Fruit fly (Drosophila melanogaster) whole organism, embryonic: ENCODE data around the gene mRpL24.

ENCODE experiments used
- BtbVII ChIP-seq: fragments of 200-800 bp; sonication (Bioruptor generic); optimal IDR thresholded peaks from 3 replicates; lab custom pipeline; 2017; ENCODE audit warnings: missing biosample characterization, mild to moderate bottlenecking, missing genetic modification characterization
- C15 ChIP-seq: fragments of 200-800 bp; sonication (Bioruptor generic); IDR thresholded peaks from 3 replicates; pipeline ENCODE4 v1.3.6; 2022; ENCODE audit warnings: missing biosample characterization, missing genetic modification characterization
- CG10979 ChIP-seq: fragments of 200-800 bp; sonication (Bioruptor generic); optimal IDR thresholded peaks from 2 replicates; lab custom pipeline; 2018; ENCODE audit warnings: missing biosample characterization, mild to moderate bottlenecking, missing genetic modification characterization, moderate library complexity
- CG11247 ChIP-seq: fragments of 200-800 bp; sonication (Bioruptor generic); IDR thresholded peaks from 2 replicates; pipeline ENCODE4 v1.3.6; 2022; ENCODE audit warnings: missing biosample characterization, missing genetic modification characterization
- CG11695 ChIP-seq: fragments of 200-800 bp; sonication (Bioruptor generic); IDR thresholded peaks from 3 replicates; pipeline ENCODE4 v1.3.6; 2022; ENCODE audit warnings: missing biosample characterization, missing genetic modification characterization
- CG12104 ChIP-seq: fragments of 200-800 bp; sonication (Bioruptor generic); optimal IDR thresholded peaks from 3 replicates; lab custom pipeline; 2016; ENCODE audit warnings: missing biosample characterization, missing genetic modification characterization
- CG1233 ChIP-seq: fragments of 200-800 bp; sonication (Bioruptor generic); optimal IDR thresholded peaks from 4 replicates; lab custom pipeline; 2018; ENCODE audit warnings: missing biosample characterization, mild to moderate bottlenecking, missing genetic modification characterization
- CG12769 ChIP-seq: fragments of 200-800 bp; sonication (Bioruptor generic); optimal IDR thresholded peaks from 2 replicates; lab custom pipeline; 2019; ENCODE audit warnings: missing biosample characterization, mild to moderate bottlenecking, missing genetic modification characterization, moderate library complexity
- CG13287 ChIP-seq: fragments of 200-800 bp; sonication (Bioruptor generic); IDR thresholded peaks from 2 replicates; pipeline ENCODE4 v1.3.6; 2022; ENCODE audit warnings: missing biosample characterization, missing genetic modification characterization; ENCODE audit not compliant: partially characterized antibody
- CG13775 ChIP-seq: fragments of 200-800 bp; sonication (Bioruptor generic); optimal IDR thresholded peaks from 3 replicates; lab custom pipeline; 2017; ENCODE audit warnings: missing biosample characterization, mild to moderate bottlenecking, missing genetic modification characterization
- CG14710 ChIP-seq: fragments of 200-800 bp; sonication (Bioruptor generic); optimal IDR thresholded peaks from 3 replicates; lab custom pipeline; 2019; ENCODE audit warnings: missing biosample characterization, mild to moderate bottlenecking, missing genetic modification characterization, moderate library complexity
- CG15269 ChIP-seq: fragments of 200-800 bp; sonication (Bioruptor generic); optimal IDR thresholded peaks from 2 replicates; lab custom pipeline; 2018; ENCODE audit warnings: missing biosample characterization, mild to moderate bottlenecking, missing genetic modification characterization, moderate library complexity
- CG1529 ChIP-seq: fragments of 200-800 bp; sonication (Bioruptor generic); optimal IDR thresholded peaks from 3 replicates; lab custom pipeline; 2018; ENCODE audit warnings: missing biosample characterization, missing genetic modification characterization
- CG1603 ChIP-seq: fragments of 200-800 bp; sonication (Bioruptor generic); optimal IDR thresholded peaks from 2 replicates; lab custom pipeline; 2019; ENCODE audit warnings: missing biosample characterization, mild to moderate bottlenecking, missing genetic modification characterization, moderate library complexity
- CG16815 ChIP-seq: fragments of 200-800 bp; sonication (Bioruptor generic); optimal IDR thresholded peaks from 3 replicates; lab custom pipeline; 2017; ENCODE audit warnings: missing biosample characterization, mild to moderate bottlenecking, missing genetic modification characterization
- CG17186 ChIP-seq: fragments of 200-800 bp; sonication (Bioruptor generic); optimal IDR thresholded peaks from 3 replicates; lab custom pipeline; 2017; ENCODE audit warnings: missing biosample characterization, missing genetic modification reagents, missing genetic modification characterization
- CG17361 ChIP-seq: fragments of 200-800 bp; sonication (Bioruptor generic); IDR thresholded peaks from 3 replicates; pipeline ENCODE4 v1.3.6; 2022; ENCODE audit warnings: missing biosample characterization, missing genetic modification characterization
- CG2678 ChIP-seq: fragments of 200-800 bp; sonication (Bioruptor generic); optimal IDR thresholded peaks from 3 replicates; lab custom pipeline; 2019; ENCODE audit warnings: missing biosample characterization, mild to moderate bottlenecking, missing genetic modification characterization, moderate library complexity
- CG3163 ChIP-seq: fragments of 200-800 bp; sonication (Bioruptor generic); optimal IDR thresholded peaks from 3 replicates; lab custom pipeline; 2016; ENCODE audit warnings: missing biosample characterization, missing genetic modification characterization
- CG32767 ChIP-seq: fragments of 200-800 bp; sonication (Bioruptor generic); IDR thresholded peaks from 2 replicates; pipeline ENCODE4 v1.3.6; 2022; ENCODE audit warnings: missing biosample characterization, missing genetic modification characterization
- CG3281 ChIP-seq: fragments of 200-800 bp; sonication (Bioruptor generic); optimal IDR thresholded peaks from 3 replicates; lab custom pipeline; 2017; ENCODE audit warnings: missing biosample characterization, mild to moderate bottlenecking, missing genetic modification characterization
- CG43689 ChIP-seq: fragments of 200-800 bp; sonication (Bioruptor generic); IDR thresholded peaks from 2 replicates; pipeline ENCODE4 v1.3.6; 2022; ENCODE audit warnings: missing biosample characterization, missing genetic modification characterization
- CG7556 ChIP-seq: fragments of 200-800 bp; sonication (Bioruptor generic); optimal IDR thresholded peaks from 2 replicates; lab custom pipeline; 2017; ENCODE audit warnings: missing biosample characterization, mild to moderate bottlenecking, missing genetic modification characterization
- Deaf1 ChIP-seq: fragments of 200-800 bp; optimal IDR thresholded peaks from 3 replicates; lab custom pipeline; 2019; ENCODE audit warnings: missing biosample characterization, mild to moderate bottlenecking, missing genetic modification characterization, moderate library complexity
- Fer1 ChIP-seq: fragments of 200-800 bp; sonication (Bioruptor generic); optimal IDR thresholded peaks from 2 replicates; lab custom pipeline; 2017; ENCODE audit warnings: missing biosample characterization, mild to moderate bottlenecking, missing genetic modification characterization
- Fer2 ChIP-seq: fragments of 200-800 bp; sonication (Bioruptor generic); optimal IDR thresholded peaks from 2 replicates; lab custom pipeline; 2018; ENCODE audit warnings: missing biosample characterization, mild to moderate bottlenecking, missing genetic modification characterization, moderate library complexity
- HLH54F ChIP-seq: fragments of 200-800 bp; sonication (Bioruptor generic); optimal IDR thresholded peaks from 3 replicates; lab custom pipeline; 2016; ENCODE audit warnings: missing biosample characterization, missing genetic modification characterization
- Hey ChIP-seq: fragments of 200-800 bp; sonication (Bioruptor generic); optimal IDR thresholded peaks from 3 replicates; lab custom pipeline; 2018; ENCODE audit warnings: missing biosample characterization, mild to moderate bottlenecking, missing genetic modification characterization
- Sry-β ChIP-seq: fragments of 200-800 bp; sonication (Bioruptor generic); optimal IDR thresholded peaks from 2 replicates; lab custom pipeline; 2018; ENCODE audit warnings: missing biosample characterization, mild to moderate bottlenecking, missing genetic modification characterization, moderate library complexity
- Tbp ChIP-seq: fragments of >200 bp; optimal IDR thresholded peaks from 2 replicates; lab custom pipeline; 2018; ENCODE audit warnings: missing biosample characterization, missing genetic modification characterization
- Vsx1 ChIP-seq: fragments of 200-800 bp; sonication (Bioruptor generic); optimal IDR thresholded peaks from 2 replicates; lab custom pipeline; 2017; ENCODE audit warnings: missing biosample characterization, mild to moderate bottlenecking, missing genetic modification characterization, missing genetic modification reagents
- br ChIP-seq: fragments of >200 bp; optimal IDR thresholded peaks from 2 replicates; lab custom pipeline; 2017
- caup ChIP-seq: fragments of 200-800 bp; sonication (Bioruptor generic); optimal IDR thresholded peaks from 3 replicates; lab custom pipeline; 2017; ENCODE audit warnings: missing biosample characterization, mild to moderate bottlenecking, missing genetic modification characterization, moderate library complexity; ENCODE audit not compliant: severe bottlenecking
- chif ChIP-seq, 2 experiments: fragments of 200-800 bp; sonication (Bioruptor generic); optimal IDR thresholded peaks; 3 replicates each; lab custom pipeline; 2016; ENCODE audit warnings: missing biosample characterization in 2 of 2, missing genetic modification characterization in 2 of 2
- chinmo ChIP-seq: fragments of 200-800 bp; sonication (Bioruptor generic); IDR thresholded peaks from 4 replicates; pipeline ENCODE4 v1.3.6; 2022; ENCODE audit warnings: missing biosample characterization, missing genetic modification characterization; ENCODE audit not compliant: partially characterized antibody
- chm ChIP-seq: fragments of 200-800 bp; sonication (Bioruptor generic); IDR thresholded peaks from 2 replicates; pipeline ENCODE4 v1.3.6; 2022; ENCODE audit warnings: missing biosample characterization, missing genetic modification characterization
- cwo ChIP-seq: fragments of 200-800 bp; sonication (Bioruptor generic); optimal IDR thresholded peaks from 3 replicates; lab custom pipeline; 2017; ENCODE audit warnings: missing biosample characterization, missing genetic modification characterization, mild to moderate bottlenecking, moderate library complexity, missing genetic modification reagents
- ewg ChIP-seq: fragments of 200-800 bp; sonication (Bioruptor generic); optimal IDR thresholded peaks from 3 replicates; lab custom pipeline; 2017; ENCODE audit warnings: mild to moderate bottlenecking, missing biosample characterization, missing genetic modification reagents, missing genetic modification characterization
- fd102C ChIP-seq: fragments of 200-800 bp; sonication (Bioruptor generic); optimal IDR thresholded peaks from 2 replicates; lab custom pipeline; 2018; ENCODE audit warnings: missing biosample characterization, mild to moderate bottlenecking, missing genetic modification characterization, moderate library complexity
- fd3F ChIP-seq: fragments of 200-800 bp; sonication (Bioruptor generic); optimal IDR thresholded peaks from 2 replicates; lab custom pipeline; 2018; ENCODE audit warnings: missing biosample characterization, mild to moderate bottlenecking, missing genetic modification characterization, moderate library complexity
- gcm2 ChIP-seq: fragments of 200-800 bp; sonication (Bioruptor generic); optimal IDR thresholded peaks from 2 replicates; lab custom pipeline; 2016; ENCODE audit warnings: missing biosample characterization, missing genetic modification characterization
- hbn ChIP-seq: fragments of 200-800 bp; sonication (Bioruptor generic); IDR thresholded peaks from 2 replicates; pipeline ENCODE4 v1.3.6; 2022; ENCODE audit warnings: missing biosample characterization, missing genetic modification characterization; ENCODE audit not compliant: partially characterized antibody
- hkb ChIP-seq, 2 experiments: fragments of 200-800 bp in 1 of 2; fragments of >200 bp in 1 of 2; sonication (Bioruptor generic) in 1 of 2; IDR thresholded peaks in 1 of 2; optimal IDR thresholded peaks in 1 of 2; 2 replicates each; pipeline versions ENCODE4 v1.3.6 to Lab custom; 2017 to 2022; ENCODE audit warnings: missing biosample characterization in 1 of 2, missing genetic modification characterization in 1 of 2
- onecut ChIP-seq: fragments of 200-800 bp; sonication (Bioruptor generic); IDR thresholded peaks from 2 replicates; pipeline ENCODE4 v1.3.6; 2022; ENCODE audit warnings: missing biosample characterization, missing genetic modification characterization
- pum ChIP-seq: fragments of 200-800 bp; sonication (Bioruptor generic); optimal IDR thresholded peaks from 2 replicates; lab custom pipeline; 2016; ENCODE audit warnings: missing biosample characterization, missing genetic modification characterization
- sd ChIP-seq: fragments of 200-800 bp; sonication (Bioruptor generic); optimal IDR thresholded peaks from 3 replicates; lab custom pipeline; 2018; ENCODE audit warnings: missing biosample characterization, mild to moderate bottlenecking, missing genetic modification characterization, moderate library complexity
- tll ChIP-seq, 2 experiments: fragments of 200-800 bp in 1 of 2; fragments of >200 bp in 1 of 2; sonication (Bioruptor generic) in 1 of 2; optimal IDR thresholded peaks; 2 replicates each; lab custom pipeline; 2017 to 2019; ENCODE audit warnings: missing biosample characterization in 2 of 2, missing genetic modification characterization in 2 of 2, mild to moderate bottlenecking in 1 of 2, moderate library complexity in 1 of 2
- toy ChIP-seq: fragments of 200-800 bp; sonication (Bioruptor generic); IDR thresholded peaks from 2 replicates; pipeline ENCODE4 v1.3.6; 2022; ENCODE audit warnings: missing biosample characterization, missing genetic modification characterization
- usp ChIP-seq: fragments of >200 bp; optimal IDR thresholded peaks from 2 replicates; lab custom pipeline; 2017; ENCODE audit warnings: missing biosample characterization, missing genetic modification characterization

mRpL24 gene

dm6 chr2L:4907986-4908385, 37.2 kb downstream of the mRpL24 start (continued):
- TF ChIP-seq br (lab: Kevin White, UChicago): no peak
- TF ChIP-seq CG7556: peak; percentile 75
- TF ChIP-seq Vsx1 (GFP tag; lab: Kevin White, UChicago): peak; percentile 19
- TF ChIP-seq CG2678 (tag; lab: Kevin White, UChicago): peak; percentile 84
- no peak for TF ChIP-seq CG17186
- TF ChIP-seq toy: no peak
- TF ChIP-seq tll (GFP tag; optimal IDR thresholded peaks at IDR 0.05; lab: Kevin White, UChicago): no peak
- peak; percentile 44 for TF ChIP-seq BtbVII (GFP tag; lab: Kevin White, UChicago)
- peak; percentile 5 for TF ChIP-seq caup
- no peak for TF ChIP-seq Tbp (GFP tag; lab: Kevin White, UChicago)
- no peak for TF ChIP-seq CG13775 (GFP tag; lab: Kevin White, UChicago)
- TF ChIP-seq fd3F: peak; percentile 40
- TF ChIP-seq CG43689: peak; percentile 63; the same call in 1 of the 2 replicates
- no peak for TF ChIP-seq usp (GFP tag; lab: Kevin White, UChicago)
- TF ChIP-seq CG11247 (GFP tag; lab: Robert Waterston, UW): peak; percentile 20; the same call in 1 of the 2 replicates
- no peak for TF ChIP-seq hbn (GFP tag; lab: Robert Waterston, UW)
- TF ChIP-seq hkb (optimal IDR thresholded peaks at IDR 0.05; lab: Kevin White, UChicago): no peak
- peak; percentile 94 for TF ChIP-seq hkb (GFP tag; IDR thresholded peaks at IDR 0.05; lab: Robert Waterston, UW)
- no peak for TF ChIP-seq Hey (tag; lab: Kevin White, UChicago)
- TF ChIP-seq Fer1: peak; percentile 79
- TF ChIP-seq CG1233 (GFP tag; lab: Kevin White, UChicago): peak; percentile 58
- TF ChIP-seq chif (GFP tag; optimal IDR thresholded peaks at IDR 0.05; lab: Kevin White, UChicago): peak in 1 of 2 experiments; percentile 22
- TF ChIP-seq CG10979: peak; percentile 63
- peak; percentile 36 for TF ChIP-seq CG3281 (GFP tag; lab: Kevin White, UChicago)
- peak; percentile 21 for TF ChIP-seq CG1603
- peak; percentile 64 for TF ChIP-seq CG12104
- TF ChIP-seq ewg: peak; percentile 64
- peak; percentile 24 for TF ChIP-seq Deaf1 (tag; lab: Kevin White, UChicago)
- no peak for TF ChIP-seq fd102C (GFP tag; lab: Kevin White, UChicago)
- TF ChIP-seq CG11695: peak; percentile 74; the same call in 1 of the 3 replicates
- TF ChIP-seq CG17361 (GFP tag; lab: Robert Waterston, UW): peak; percentile 80
- TF ChIP-seq CG12769 (tag; lab: Kevin White, UChicago): peak; percentile 36
- no peak for TF ChIP-seq gcm2
- TF ChIP-seq cwo (GFP tag; lab: Kevin White, UChicago): peak; percentile 35
- peak; percentile 25 for TF ChIP-seq sd (tag; lab: Kevin White, UChicago)
- peak; percentile 89 for TF ChIP-seq CG15269 (tag; lab: Kevin White, UChicago)
- no peak for TF ChIP-seq CG3163 (GFP tag; lab: Kevin White, UChicago)
- peak; percentile 60 for TF ChIP-seq onecut (GFP tag; lab: Robert Waterston, UW)
- no peak for TF ChIP-seq Sry-β (GFP tag; lab: Kevin White, UChicago)
- 0 out of 4 replicates have a peak, but pooled peaks have one; percentile 26 for TF ChIP-seq chinmo (GFP tag; lab: Robert Waterston, UW)
- TF ChIP-seq CG32767 (GFP tag; lab: Robert Waterston, UW): peak; percentile 77
- TF ChIP-seq CG16815 (GFP tag; lab: Kevin White, UChicago): no peak
- TF ChIP-seq C15: 0 out of 3 replicates have a peak, but pooled peaks have one; percentile 31
- TF ChIP-seq CG1529: peak; percentile 68
- peak; percentile 41 for TF ChIP-seq pum (GFP tag; lab: Kevin White, UChicago)
- TF ChIP-seq HLH54F (GFP tag; lab: Kevin White, UChicago): no peak
- TF ChIP-seq chm: no peak; the same call in 1 of the 2 replicates
- TF ChIP-seq CG13287 (GFP tag; lab: Robert Waterston, UW): no peak
- TF ChIP-seq Fer2 (tag; lab: Kevin White, UChicago): peak; percentile 23
- peak; percentile 55 for TF ChIP-seq CG14710
